Worm (Caenorhabditis elegans): ENCODE data around the gene sdz-21.

- TF ChIP-seq elt-3 (tag; optimal IDR thresholded peaks at IDR 0.05) = no peak
- no peak for TF ChIP-seq tbx-2 (tag; optimal IDR thresholded peaks at IDR 0.05)
Measured at ce11 chrIII:5614648-5615047, 42.2 kb downstream of the sdz-21 start, which contains the start of gene basl-1.
